Fruit fly (Drosophila melanogaster): ENCODE results near the gene CG14929.

- no peak for TF ChIP-seq Gug (GFP tag; IDR thresholded peaks at IDR 0.05)
- TF ChIP-seq CG6854 (GFP tag; optimal IDR thresholded peaks at IDR 0.05), result no peak
- no peak for TF ChIP-seq CG8119 (GFP tag; IDR thresholded peaks at IDR 0.05)
- no peak for TF ChIP-seq fkh (GFP tag; optimal IDR thresholded peaks at IDR 0.05)
- no peak for TF ChIP-seq Hr4 (GFP tag; optimal IDR thresholded peaks at IDR 0.05)
- TF ChIP-seq CG4318 (GFP tag; optimal IDR thresholded peaks at IDR 0.05), result no peak
- no peak for TF ChIP-seq Ets21C (GFP tag; optimal IDR thresholded peaks at IDR 0.05)
- no peak for TF ChIP-seq Eip93F (GFP tag; optimal IDR thresholded peaks at IDR 0.05)
- no peak for TF ChIP-seq fd59A (GFP tag; optimal IDR thresholded peaks at IDR 0.05)
- TF ChIP-seq CG15336 (GFP tag; IDR thresholded peaks at IDR 0.05), result no peak
- TF ChIP-seq CG11762 (GFP tag; optimal IDR thresholded peaks at IDR 0.05; ENCODE audit: insufficient read depth), result no peak
- no peak for TF ChIP-seq Lpt (GFP tag; optimal IDR thresholded peaks at IDR 0.05)
- TF ChIP-seq Sox14 (GFP tag; optimal IDR thresholded peaks at IDR 0.05), result no peak
Measured at dm6 chr2L:11535845-11536244, 16.2 kb downstream of the CG14929 start, which contains the start of gene CG43438.
